Fruit fly (Drosophila melanogaster) whole organism, adult: ENCODE measurements around the gene pll.

Experiments
- CG11617 ChIP-seq: fragments of 200-800 bp; sonication (Bioruptor generic); optimal IDR thresholded peaks from 2 replicates; lab custom pipeline; 2017; ENCODE audit warnings: mild to moderate bottlenecking, missing biosample characterization, missing genetic modification reagents, missing genetic modification characterization
- CG12768 ChIP-seq: fragments of 200-800 bp; sonication (Bioruptor generic); optimal IDR thresholded peaks from 2 replicates; lab custom pipeline; 2017; ENCODE audit warnings: missing biosample characterization, missing genetic modification characterization, mild to moderate bottlenecking, moderate library complexity, missing genetic modification reagents
- CG14711 ChIP-seq: fragments of 200-800 bp; sonication (Bioruptor generic); optimal IDR thresholded peaks from 2 replicates; lab custom pipeline; 2018; ENCODE audit warnings: missing biosample characterization, mild to moderate bottlenecking, missing genetic modification characterization, moderate library complexity
- CG7045 ChIP-seq: fragments of 200-800 bp; sonication (Bioruptor generic); optimal IDR thresholded peaks from 2 replicates; lab custom pipeline; 2017; ENCODE audit warnings: missing biosample characterization, mild to moderate bottlenecking, missing genetic modification characterization
- CG7101 ChIP-seq: fragments of 200-800 bp; sonication (Bioruptor generic); optimal IDR thresholded peaks from 2 replicates; lab custom pipeline; 2018; ENCODE audit warnings: missing biosample characterization, mild to moderate bottlenecking, missing genetic modification characterization, moderate library complexity
- cnc ChIP-seq, 2 experiments: fragments of >200 bp; optimal IDR thresholded peaks; 2 replicates each; lab custom pipeline; 2017
- kay ChIP-seq: fragments of 200-800 bp; sonication (Bioruptor generic); peaks from one replicate; lab custom pipeline; 2016; ENCODE audit warnings: missing biosample characterization, missing genetic modification characterization, borderline replicate concordance
- ovo ChIP-seq: fragments of 200-800 bp; sonication (Bioruptor generic); optimal IDR thresholded peaks from 2 replicates; lab custom pipeline; 2016; ENCODE audit warnings: missing biosample characterization, missing genetic modification characterization
- tj ChIP-seq: fragments of 200-800 bp; sonication (Bioruptor generic); optimal IDR thresholded peaks from 3 replicates; lab custom pipeline; 2017; ENCODE audit warnings: missing biosample characterization, mild to moderate bottlenecking, missing genetic modification characterization, moderate library complexity
- toe ChIP-seq: fragments of 200-800 bp; sonication (Bioruptor generic); optimal IDR thresholded peaks from 2 replicates; lab custom pipeline; 2016; ENCODE audit warnings: missing biosample characterization, missing genetic modification characterization

DNA sequence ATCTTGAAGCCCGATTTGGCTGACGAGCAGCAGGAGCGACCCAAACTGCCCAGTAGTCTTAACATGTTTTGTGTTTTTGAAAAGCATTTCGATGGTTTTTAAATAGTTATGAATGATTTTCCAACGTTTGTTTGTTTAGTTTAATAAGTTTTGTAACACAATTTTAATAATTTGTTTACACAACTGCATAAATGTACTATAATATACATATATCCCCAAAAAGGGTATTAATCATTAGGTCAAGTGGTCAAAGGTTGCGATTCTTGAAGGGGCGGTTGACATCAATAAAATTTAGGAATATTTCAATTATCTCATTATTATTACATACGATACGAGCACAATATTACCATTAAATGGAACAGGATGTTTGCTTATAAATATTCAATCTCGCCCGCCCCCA is 23.6 kb downstream of the pll start, which contains the start of gene CG42814:
- TF ChIP-seq CG14711 (tag; lab: Kevin White, UChicago) (no peak), toe (no peak), ovo (no peak), CG7101 (tag; lab: Kevin White, UChicago) (no peak), tj (no peak), CG7045 (no peak), CG11617 (no peak), kay (GFP tag; lab: Kevin White, UChicago) (no peak), CG12768 (GFP tag; lab: Kevin White, UChicago) (no peak), cnc (optimal IDR thresholded peaks at IDR 0.05; lab: Kevin White, UChicago) (no peak)
